Worm (Caenorhabditis elegans): ENCODE data around the gene F08D12.12.

F08D12.12 gene

ce11 chrII:2796431-2796830 lies 9.6 kb upstream of the F08D12.12 start:
- TF ChIP-seq ceh-82 (tag; optimal IDR thresholded peaks at IDR 0.05) (no peak), ZK546.5 (tag; optimal IDR thresholded peaks at IDR 0.05) (no peak), C34F6.9 (tag; optimal IDR thresholded peaks at IDR 0.05) (no peak), alr-1 (tag; optimal IDR thresholded peaks at IDR 0.05) (no peak), nhr-25 (tag; optimal IDR thresholded peaks at IDR 0.05) (no peak), zag-1 (tag; optimal IDR thresholded peaks at IDR 0.05) (no peak)

ce11 chrII:2795413-2795812 lies 8.5 kb upstream of the F08D12.12 start:
- TF ChIP-seq zag-1 (tag; optimal IDR thresholded peaks at IDR 0.05) = no peak
- TF ChIP-seq dmd-4 (tag; optimal IDR thresholded peaks at IDR 0.05) = no peak
- no peak for TF ChIP-seq nhr-21 (tag; optimal IDR thresholded peaks at IDR 0.05)
- TF ChIP-seq C34F6.9 (tag; optimal IDR thresholded peaks at IDR 0.05) = no peak
- no peak for TF ChIP-seq Y55F3AM.14 (GFP tag; optimal IDR thresholded peaks at IDR 0.05)
- no peak for TF ChIP-seq ceh-82 (tag; optimal IDR thresholded peaks at IDR 0.05)
- TF ChIP-seq fos-1 (tag; optimal IDR thresholded peaks at IDR 0.05) = no peak

ce11 chrII:2791693-2792092 lies 4.8 kb upstream of the F08D12.12 start:
- TF ChIP-seq mdl-1 (tag; optimal IDR thresholded peaks at IDR 0.05) (no peak), ceh-16 (tag; optimal IDR thresholded peaks at IDR 0.05) (no peak), nhr-23 (tag; optimal IDR thresholded peaks at IDR 0.05) (no peak), elt-3 (tag; optimal IDR thresholded peaks at IDR 0.05) (no peak), sma-9 (GFP tag; optimal IDR thresholded peaks at IDR 0.05) (no peak), sma-9 (tag; optimal IDR thresholded peaks at IDR 0.05) (no peak), nhr-237 (tag; optimal IDR thresholded peaks at IDR 0.05) (no peak), zag-1 (tag; optimal IDR thresholded peaks at IDR 0.05) (no peak), ztf-4 (tag; optimal IDR thresholded peaks at IDR 0.05) (no peak), mab-5 (tag; optimal IDR thresholded peaks at IDR 0.05) (no peak), peb-1 (tag; optimal IDR thresholded peaks at IDR 0.05) (no peak), ZK546.5 (tag; optimal IDR thresholded peaks at IDR 0.05) (no peak), dmd-4 (tag; optimal IDR thresholded peaks at IDR 0.05) (no peak), skn-1 (tag; optimal IDR thresholded peaks at IDR 0.05) (no peak), alr-1 (tag; optimal IDR thresholded peaks at IDR 0.05) (no peak), nhr-129 (tag; optimal IDR thresholded peaks at IDR 0.05) (no peak), unc-62 (GFP tag; optimal IDR thresholded peaks at IDR 0.05) (no peak), lin-13 (GFP tag; optimal IDR thresholded peaks at IDR 0.05) (no peak), sma-3 (GFP tag; optimal IDR thresholded peaks at IDR 0.05) (no peak), sem-4 (tag; optimal IDR thresholded peaks at IDR 0.05) (no peak)

- TF ChIP-seq R02D3.7 (tag; optimal IDR thresholded peaks at IDR 0.05) (no peak), nhr-12 (tag; optimal IDR thresholded peaks at IDR 0.05) (no peak)
Measured at ce11 chrII:2787849-2788248, 968 bp upstream of the F08D12.12 start.

- TF ChIP-seq lin-13 (GFP tag; optimal IDR thresholded peaks at IDR 0.05) (no peak), lin-39 (tag; optimal IDR thresholded peaks at IDR 0.05) (no peak), dmd-4 (tag; optimal IDR thresholded peaks at IDR 0.05) (no peak), nhr-6 (tag; optimal IDR thresholded peaks at IDR 0.05) (no peak), unc-62 (GFP tag; optimal IDR thresholded peaks at IDR 0.05) (no peak), nhr-25 (tag; optimal IDR thresholded peaks at IDR 0.05) (no peak), R02D3.7 (tag; optimal IDR thresholded peaks at IDR 0.05) (no peak), peb-1 (tag; optimal IDR thresholded peaks at IDR 0.05) (no peak), alr-1 (tag; optimal IDR thresholded peaks at IDR 0.05) (no peak), mab-5 (tag; optimal IDR thresholded peaks at IDR 0.05) (no peak), aly-2 (tag; optimal IDR thresholded peaks at IDR 0.05) (no peak), nhr-12 (tag; optimal IDR thresholded peaks at IDR 0.05) (no peak), sem-4 (tag; optimal IDR thresholded peaks at IDR 0.05) (no peak), nhr-10 (tag; optimal IDR thresholded peaks at IDR 0.05) (no peak), crh-2 (tag; optimal IDR thresholded peaks at IDR 0.05) (no peak), ama-1 (optimal IDR thresholded peaks at IDR 0.05) (no peak), ztf-11 (tag; optimal IDR thresholded peaks at IDR 0.05) (no peak), Y55F3AM.14 (GFP tag; optimal IDR thresholded peaks at IDR 0.05) (no peak)
Measured at ce11 chrII:2785787-2786186, 1.1 kb downstream of the F08D12.12 start.

ce11 chrII:2783380-2783779 lies 3.5 kb downstream of the F08D12.12 start:
- no peak for TF ChIP-seq lin-11 (tag; optimal IDR thresholded peaks at IDR 0.05)
- no peak for TF ChIP-seq Y55F3AM.14 (GFP tag; optimal IDR thresholded peaks at IDR 0.05)
- TF ChIP-seq nhr-237 (tag; optimal IDR thresholded peaks at IDR 0.05) = no peak
- TF ChIP-seq sma-9 (GFP tag; optimal IDR thresholded peaks at IDR 0.05) = no peak
- no peak for TF ChIP-seq sma-9 (tag; optimal IDR thresholded peaks at IDR 0.05)
- TF ChIP-seq ztf-11 (tag; optimal IDR thresholded peaks at IDR 0.05) = no peak
- no peak for TF ChIP-seq lin-39 (tag; optimal IDR thresholded peaks at IDR 0.05)

All from whole organism, L2 larva.